Worm (Caenorhabditis elegans): ENCODE data around the gene rpb-6.

The rpb-6 gene

ce11 chrII:10608821-10609220 lies 29.6 kb downstream of the rpb-6 start:
- TF ChIP-seq tra-4 (tag; optimal IDR thresholded peaks at IDR 0.05) (no peak), tbx-11 (GFP tag; IDR thresholded peaks at IDR 0.05) (no peak), ets-7 (tag; optimal IDR thresholded peaks at IDR 0.05) (no peak), hmg-4 (GFP tag; optimal IDR thresholded peaks at IDR 0.05) (no peak), hnd-1 (tag; optimal IDR thresholded peaks at IDR 0.05) (no peak)

- no peak for TF ChIP-seq aly-1 (tag; optimal IDR thresholded peaks at IDR 0.05)
- TF ChIP-seq F13C5.2 (tag; optimal IDR thresholded peaks at IDR 0.05): no peak
- TF ChIP-seq hnd-1 (tag; optimal IDR thresholded peaks at IDR 0.05): no peak
- no peak for TF ChIP-seq hmg-4 (GFP tag; optimal IDR thresholded peaks at IDR 0.05)
- TF ChIP-seq ceh-36 (tag; optimal IDR thresholded peaks at IDR 0.05): no peak
- no peak for TF ChIP-seq B0310.2 (tag; optimal IDR thresholded peaks at IDR 0.05)
- TF ChIP-seq scrt-1 (GFP tag; IDR thresholded peaks at IDR 0.05): no peak
- no peak for TF ChIP-seq ceh-13 (GFP tag; optimal IDR thresholded peaks at IDR 0.05)
- no peak for TF ChIP-seq hmbx-1 (tag; optimal IDR thresholded peaks at IDR 0.05)
- no peak for TF ChIP-seq flt-1 (GFP tag; IDR thresholded peaks at IDR 0.05)
Observed at ce11 chrII:10612743-10613142, 33.6 kb downstream of the rpb-6 start, which contains the start of gene C14A4.12. C14A4.12 (plus strand) TSS chrII:10613043.

ce11 chrII:10618157-10618556 lies 39.0 kb downstream of the rpb-6 start, which contains the start of gene C14A4.13:
C14A4.13 (plus strand) TSS chrII:10618457.
- TF ChIP-seq tbx-37 (GFP tag; conservative IDR thresholded peaks at IDR 0.05) (no peak), ceh-36 (tag; optimal IDR thresholded peaks at IDR 0.05) (no peak), hmbx-1 (tag; optimal IDR thresholded peaks at IDR 0.05) (no peak), ama-1 (optimal IDR thresholded peaks at IDR 0.05) (no peak), sea-1 (GFP tag; conservative IDR thresholded peaks at IDR 0.05) (no peak), scrt-1 (GFP tag; IDR thresholded peaks at IDR 0.05) (no peak), tra-4 (tag; optimal IDR thresholded peaks at IDR 0.05) (no peak), aly-1 (tag; optimal IDR thresholded peaks at IDR 0.05) (no peak), F13C5.2 (tag; optimal IDR thresholded peaks at IDR 0.05) (no peak), B0310.2 (tag; optimal IDR thresholded peaks at IDR 0.05) (no peak), hmg-4 (GFP tag; optimal IDR thresholded peaks at IDR 0.05) (no peak), ets-7 (tag; optimal IDR thresholded peaks at IDR 0.05) (no peak)

DNA sequence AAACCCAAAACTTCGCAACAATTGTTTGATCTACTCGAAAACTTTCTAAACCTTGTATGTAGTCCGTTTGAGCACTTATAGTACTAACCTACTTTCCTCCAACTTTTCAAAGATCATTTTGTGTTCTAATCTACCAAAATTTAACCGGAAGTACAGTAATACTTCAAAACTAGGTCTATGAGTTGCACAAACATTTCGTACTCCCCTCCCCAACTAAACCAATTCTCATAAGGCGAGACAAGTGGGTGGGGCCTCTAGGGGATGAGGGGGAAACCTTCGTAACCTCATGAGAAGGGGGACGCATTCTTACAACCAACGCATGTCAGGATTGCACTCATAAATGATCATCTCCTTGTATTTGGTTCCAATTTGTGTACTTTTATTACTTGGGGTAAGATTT lies 42.8 kb downstream of the rpb-6 start, which contains the start of gene cutl-9:
TSS of gene cutl-9 (plus strand) at position 301 of the 400 bp plus-strand sequence.
- TF ChIP-seq tbx-37 (GFP tag; conservative IDR thresholded peaks at IDR 0.05): no peak
- TF ChIP-seq tbx-11 (GFP tag; IDR thresholded peaks at IDR 0.05): no peak
- no peak for TF ChIP-seq F13C5.2 (tag; optimal IDR thresholded peaks at IDR 0.05)
- no peak for TF ChIP-seq B0310.2 (tag; optimal IDR thresholded peaks at IDR 0.05)
- no peak for TF ChIP-seq flt-1 (GFP tag; IDR thresholded peaks at IDR 0.05)
- no peak for TF ChIP-seq hmg-4 (GFP tag; optimal IDR thresholded peaks at IDR 0.05)
- TF ChIP-seq tra-4 (tag; optimal IDR thresholded peaks at IDR 0.05): no peak
- no peak for TF ChIP-seq ets-7 (tag; optimal IDR thresholded peaks at IDR 0.05)
- no peak for TF ChIP-seq ama-1 (optimal IDR thresholded peaks at IDR 0.05)
- no peak for TF ChIP-seq scrt-1 (GFP tag; IDR thresholded peaks at IDR 0.05)
- no peak for TF ChIP-seq hnd-1 (tag; optimal IDR thresholded peaks at IDR 0.05)
- TF ChIP-seq ceh-13 (GFP tag; optimal IDR thresholded peaks at IDR 0.05): no peak
- TF ChIP-seq hmbx-1 (tag; optimal IDR thresholded peaks at IDR 0.05): no peak
- no peak for TF ChIP-seq ceh-36 (tag; optimal IDR thresholded peaks at IDR 0.05)

ce11 chrII:10627086-10627485 lies 47.9 kb downstream of the rpb-6 start:
- TF ChIP-seq B0310.2 (tag; optimal IDR thresholded peaks at IDR 0.05) (no peak), aly-1 (tag; optimal IDR thresholded peaks at IDR 0.05) (no peak)

DNA sequence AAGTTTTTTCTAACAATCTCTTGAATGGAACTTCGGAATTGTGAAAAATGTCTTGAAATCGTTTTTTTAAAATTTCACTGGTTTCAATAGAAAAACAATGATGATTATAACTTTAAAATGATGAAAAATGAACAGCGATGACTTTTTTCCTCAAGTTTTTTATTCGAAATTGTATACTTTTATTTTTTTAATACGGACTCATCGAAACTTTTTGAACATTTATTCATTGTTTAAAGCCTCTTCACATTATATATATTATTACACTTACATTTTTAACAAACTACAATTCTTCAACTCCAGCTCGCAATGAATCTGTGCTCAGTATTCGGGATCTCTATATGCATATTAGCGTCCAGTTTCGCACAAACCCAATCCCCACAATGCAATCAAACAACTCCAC lies 48.8 kb downstream of the rpb-6 start, which contains the start of gene M28.8:
TSS of gene M28.8 (plus strand) at position 301 of the 400 bp plus-strand sequence.
- no peak for TF ChIP-seq ama-1 (optimal IDR thresholded peaks at IDR 0.05)
- TF ChIP-seq ceh-36 (tag; optimal IDR thresholded peaks at IDR 0.05): no peak
- TF ChIP-seq aly-1 (tag; optimal IDR thresholded peaks at IDR 0.05): no peak
- TF ChIP-seq scrt-1 (GFP tag; IDR thresholded peaks at IDR 0.05): no peak
- no peak for TF ChIP-seq flt-1 (GFP tag; IDR thresholded peaks at IDR 0.05)
- TF ChIP-seq hmg-4 (GFP tag; optimal IDR thresholded peaks at IDR 0.05): no peak
- no peak for TF ChIP-seq tbx-11 (GFP tag; IDR thresholded peaks at IDR 0.05)
- no peak for TF ChIP-seq pes-1 (GFP tag; IDR thresholded peaks at IDR 0.05)
- no peak for TF ChIP-seq tra-4 (tag; optimal IDR thresholded peaks at IDR 0.05)
- no peak for TF ChIP-seq B0310.2 (tag; optimal IDR thresholded peaks at IDR 0.05)
- no peak for TF ChIP-seq sea-1 (GFP tag; conservative IDR thresholded peaks at IDR 0.05)
